Fruit fly (Drosophila melanogaster): ENCODE results near the gene CG13361.

Gene CG13361

DNA sequence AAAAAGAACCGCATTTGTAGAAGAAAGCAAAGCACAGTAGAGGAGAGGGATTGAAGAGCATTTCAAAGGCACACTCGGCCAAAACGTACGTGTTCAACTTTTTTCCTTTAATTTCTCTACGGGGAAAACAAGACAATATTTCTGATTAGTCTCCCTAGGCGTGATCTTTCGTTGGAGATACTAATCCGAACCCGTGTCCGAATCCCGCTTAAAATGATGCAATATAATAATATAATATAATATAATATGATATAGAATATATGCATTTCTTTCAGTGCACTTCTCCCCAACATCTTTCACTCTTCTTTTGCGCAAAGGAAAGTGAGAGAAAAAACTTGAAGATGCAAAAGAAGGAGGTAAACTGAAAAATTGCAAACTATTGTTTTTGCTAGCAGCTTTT, 29.0 kb downstream of the CG13361 start (continued):
- TF ChIP-seq CG1621 (tag; optimal IDR thresholded peaks at IDR 0.05): no peak
- TF ChIP-seq pdm3 (GFP tag; optimal IDR thresholded peaks at IDR 0.05): peak; percentile 17
- peak in 1 of 2 experiments; percentile 45 for TF ChIP-seq salr (GFP tag; optimal IDR thresholded peaks at IDR 0.05)
- TF ChIP-seq CG15336 (GFP tag; IDR thresholded peaks at IDR 0.05): peak; percentile 79
- peak; percentile 36 for TF ChIP-seq CG6792 (GFP tag; optimal IDR thresholded peaks at IDR 0.05)
- peak; percentile 5 for TF ChIP-seq CG11762 (GFP tag; optimal IDR thresholded peaks at IDR 0.05; ENCODE audit: insufficient read depth)
- peak; percentile 71 for TF ChIP-seq CG4318 (GFP tag; optimal IDR thresholded peaks at IDR 0.05)
- TF ChIP-seq lz (GFP tag; optimal IDR thresholded peaks at IDR 0.05): no peak
- TF ChIP-seq Gug (GFP tag; IDR thresholded peaks at IDR 0.05): peak; percentile 61
- TF ChIP-seq OdsH (GFP tag; optimal IDR thresholded peaks at IDR 0.05): peak; percentile 49
- no peak for TF ChIP-seq Hr4 (GFP tag; optimal IDR thresholded peaks at IDR 0.05)
- peak; percentile 88 for TF ChIP-seq CG32006 (GFP tag; optimal IDR thresholded peaks at IDR 0.05)
- TF ChIP-seq CG10669 (GFP tag; optimal IDR thresholded peaks at IDR 0.05): no peak
- TF ChIP-seq CG6276 (GFP tag; optimal IDR thresholded peaks at IDR 0.05): peak; percentile 41

DNA sequence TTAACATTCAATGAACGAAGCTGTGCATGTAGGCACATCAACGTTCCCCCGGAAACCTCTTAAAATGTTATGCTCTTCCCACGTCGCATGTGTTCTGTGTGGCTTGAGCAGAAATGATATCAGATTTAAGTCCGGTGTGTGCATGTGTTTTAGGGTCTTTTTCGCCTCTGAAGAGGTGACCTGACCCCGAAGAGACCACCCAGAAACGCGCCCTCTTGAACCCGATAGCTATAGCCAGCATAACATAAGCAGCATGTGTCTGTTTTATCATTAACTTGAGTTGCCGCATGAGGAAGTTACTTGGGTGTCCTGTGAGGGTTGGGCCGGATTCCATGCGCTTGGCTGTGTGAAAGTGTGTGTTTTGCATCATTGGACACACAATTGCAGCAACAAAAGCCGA, 34.5 kb downstream of the CG13361 start:
- TF ChIP-seq CG6163 (GFP tag; IDR thresholded peaks at IDR 0.05) (no peak), net (GFP tag; optimal IDR thresholded peaks at IDR 0.05) (no peak), Sox15 (GFP tag; optimal IDR thresholded peaks at IDR 0.05) (no peak), fd85E (GFP tag; optimal IDR thresholded peaks at IDR 0.05) (no peak), spab (GFP tag; optimal IDR thresholded peaks at IDR 0.05) (no peak), CG6808 (GFP tag; optimal IDR thresholded peaks at IDR 0.05) (no peak), Sox102F (GFP tag; optimal IDR thresholded peaks at IDR 0.05) (no peak), fkh (GFP tag; optimal IDR thresholded peaks at IDR 0.05) (no peak), OdsH (GFP tag; optimal IDR thresholded peaks at IDR 0.05) (no peak)

DNA sequence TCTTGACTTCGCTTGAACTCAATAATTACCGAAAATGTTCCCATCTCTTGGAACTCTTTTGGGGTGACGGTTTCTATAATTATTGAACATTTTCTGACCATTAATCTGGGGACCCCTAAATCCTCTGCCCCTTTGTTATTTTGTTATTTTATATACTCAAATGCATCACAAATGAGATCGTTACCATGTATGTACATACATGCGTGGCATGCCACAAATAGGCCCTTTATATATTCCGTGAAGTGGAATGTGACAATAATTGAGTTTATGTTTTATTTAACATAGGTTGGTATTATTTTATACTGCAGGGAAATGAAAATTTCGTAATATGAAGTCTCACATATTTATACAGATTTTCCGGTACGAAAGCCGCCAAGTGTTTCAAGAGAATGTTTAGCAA, 35.6 kb downstream of the CG13361 start:
- TF ChIP-seq Met (GFP tag; optimal IDR thresholded peaks at IDR 0.05) (no peak), salr (GFP tag; optimal IDR thresholded peaks at IDR 0.05) (no peak), Blimp-1 (GFP tag; optimal IDR thresholded peaks at IDR 0.05) (no peak), CG1621 (tag; optimal IDR thresholded peaks at IDR 0.05) (no peak)

DNA sequence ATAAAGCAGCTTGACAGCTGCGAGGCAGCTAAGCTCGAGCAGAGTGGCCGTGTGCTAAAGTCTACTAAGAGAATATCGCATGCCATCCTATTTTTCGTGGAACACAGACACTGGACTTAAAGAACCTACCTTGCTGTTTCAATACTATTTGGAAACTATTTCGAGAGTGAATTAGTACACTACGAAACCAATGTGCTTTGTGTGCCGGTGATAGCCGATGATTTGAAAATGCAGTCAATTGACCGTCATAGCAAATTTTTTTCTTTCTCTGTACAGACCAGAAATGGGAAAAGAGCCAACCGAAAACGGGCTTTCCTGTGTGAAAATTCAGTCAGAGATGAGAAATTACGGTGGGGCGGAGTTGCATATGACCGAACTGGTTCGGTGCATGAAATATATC, 38.1 kb downstream of the CG13361 start:
- TF ChIP-seq CG4318 (GFP tag; optimal IDR thresholded peaks at IDR 0.05) (peak; percentile 9), Sox14 (GFP tag; optimal IDR thresholded peaks at IDR 0.05) (peak; percentile 18), achi (GFP tag; optimal IDR thresholded peaks at IDR 0.05) (peak; percentile 14), CG6163 (GFP tag; IDR thresholded peaks at IDR 0.05) (peak; percentile 21; the same call in 2 of the 3 replicates), eg (GFP tag; IDR thresholded peaks at IDR 0.05) (peak; percentile 74), CG6854 (GFP tag; optimal IDR thresholded peaks at IDR 0.05) (no peak), CG6276 (GFP tag; optimal IDR thresholded peaks at IDR 0.05) (peak; percentile 44), CG15336 (GFP tag; IDR thresholded peaks at IDR 0.05) (peak; percentile 67), dac (GFP tag; optimal IDR thresholded peaks at IDR 0.05) (peak; percentile 28), CG8119 (GFP tag; IDR thresholded peaks at IDR 0.05) (peak; percentile 56; the same call in 1 of the 3 replicates), Eip78C (GFP tag) (peak; percentile 68), CG10631 (GFP tag; optimal IDR thresholded peaks at IDR 0.05) (no peak), CG9139 (GFP tag; optimal IDR thresholded peaks at IDR 0.05) (no peak), topi (GFP tag; optimal IDR thresholded peaks at IDR 0.05) (no peak), OdsH (GFP tag; optimal IDR thresholded peaks at IDR 0.05) (no peak), Hr4 (GFP tag; optimal IDR thresholded peaks at IDR 0.05) (peak; percentile 47), CG32006 (GFP tag; optimal IDR thresholded peaks at IDR 0.05) (peak; percentile 74), CG3919 (GFP tag; optimal IDR thresholded peaks at IDR 0.05) (peak; percentile 25), vri (GFP tag; optimal IDR thresholded peaks at IDR 0.05) (no peak), Gug (GFP tag; IDR thresholded peaks at IDR 0.05) (0 out of 2 replicates have a peak, but pooled peaks have one; percentile 10)
